Fruit fly (Drosophila melanogaster) whole organism, embryonic: ENCODE results near the gene CG16903.

Experiments
- Asciz ChIP-seq: fragments of 200-800 bp; sonication (Bioruptor generic); optimal IDR thresholded peaks from 2 replicates; lab custom pipeline; 2017; ENCODE audit warnings: missing biosample characterization, mild to moderate bottlenecking, missing genetic modification characterization, missing genetic modification reagents
- BtbVII ChIP-seq: fragments of 200-800 bp; sonication (Bioruptor generic); optimal IDR thresholded peaks from 3 replicates; lab custom pipeline; 2017; ENCODE audit warnings: missing biosample characterization, mild to moderate bottlenecking, missing genetic modification characterization
- CG10267 ChIP-seq: fragments of 200-800 bp; sonication (Bioruptor generic); optimal IDR thresholded peaks from 2 replicates; lab custom pipeline; 2018; ENCODE audit warnings: missing biosample characterization, mild to moderate bottlenecking, missing genetic modification characterization, moderate library complexity
- CG10959 ChIP-seq: fragments of 200-800 bp; sonication (Bioruptor generic); IDR thresholded peaks from 2 replicates; pipeline ENCODE4 v1.3.6; 2022; ENCODE audit warnings: missing biosample characterization, missing genetic modification characterization
- CG12104 ChIP-seq: fragments of 200-800 bp; sonication (Bioruptor generic); optimal IDR thresholded peaks from 3 replicates; lab custom pipeline; 2016; ENCODE audit warnings: missing biosample characterization, missing genetic modification characterization
- CG12299 ChIP-seq: fragments of 200-800 bp; sonication (Bioruptor generic); optimal IDR thresholded peaks from 2 replicates; lab custom pipeline; 2018; ENCODE audit warnings: missing biosample characterization, mild to moderate bottlenecking, missing genetic modification characterization
- CG13287 ChIP-seq: fragments of 200-800 bp; sonication (Bioruptor generic); IDR thresholded peaks from 2 replicates; pipeline ENCODE4 v1.3.6; 2022; ENCODE audit warnings: missing biosample characterization, missing genetic modification characterization; ENCODE audit not compliant: partially characterized antibody
- CG13775 ChIP-seq: fragments of 200-800 bp; sonication (Bioruptor generic); optimal IDR thresholded peaks from 3 replicates; lab custom pipeline; 2017; ENCODE audit warnings: missing biosample characterization, mild to moderate bottlenecking, missing genetic modification characterization
- CG13894 ChIP-seq: fragments of 200-800 bp; sonication (Bioruptor generic); optimal IDR thresholded peaks from 3 replicates; lab custom pipeline; 2018; ENCODE audit warnings: missing biosample characterization, mild to moderate bottlenecking, missing genetic modification characterization, moderate library complexity
- CG15073 ChIP-seq: fragments of 200-800 bp; sonication (Bioruptor generic); optimal IDR thresholded peaks from 2 replicates; lab custom pipeline; 2016; ENCODE audit warnings: missing biosample characterization, missing genetic modification characterization
- CG1529 ChIP-seq: fragments of 200-800 bp; sonication (Bioruptor generic); optimal IDR thresholded peaks from 3 replicates; lab custom pipeline; 2018; ENCODE audit warnings: missing biosample characterization, missing genetic modification characterization
- CG16813 ChIP-seq: fragments of 200-800 bp; sonication (Bioruptor generic); IDR thresholded peaks from 3 replicates; pipeline ENCODE4 v1.3.6; 2022; ENCODE audit warnings: missing biosample characterization, missing genetic modification characterization; ENCODE audit not compliant: partially characterized antibody
- CG17802 ChIP-seq: fragments of 200-800 bp; sonication (Bioruptor generic); optimal IDR thresholded peaks from 2 replicates; lab custom pipeline; 2018; ENCODE audit warnings: missing biosample characterization, mild to moderate bottlenecking, missing genetic modification characterization, moderate library complexity
- CG17829 ChIP-seq: fragments of 200-800 bp; optimal IDR thresholded peaks from 2 replicates; lab custom pipeline; 2019; ENCODE audit warnings: missing biosample characterization, mild to moderate bottlenecking, missing genetic modification characterization, moderate library complexity
- CG3995 ChIP-seq: fragments of 200-800 bp; sonication (Bioruptor generic); optimal IDR thresholded peaks from 3 replicates; lab custom pipeline; 2016; ENCODE audit warnings: missing biosample characterization, missing genetic modification characterization
- CG4707 ChIP-seq: fragments of 200-800 bp; sonication (Bioruptor generic); optimal IDR thresholded peaks from 2 replicates; lab custom pipeline; 2018; ENCODE audit warnings: missing biosample characterization, mild to moderate bottlenecking, missing genetic modification characterization, moderate library complexity
- CG4820 ChIP-seq: fragments of 200-800 bp; sonication (Bioruptor generic); optimal IDR thresholded peaks from 3 replicates; lab custom pipeline; 2016; ENCODE audit warnings: missing biosample characterization, missing genetic modification characterization
- CG6765 ChIP-seq: fragments of 200-800 bp; sonication (Bioruptor generic); optimal IDR thresholded peaks from 3 replicates; lab custom pipeline; 2017; ENCODE audit warnings: missing biosample characterization, mild to moderate bottlenecking, missing genetic modification characterization
- CG6813 ChIP-seq: fragments of 200-800 bp; sonication (Bioruptor generic); optimal IDR thresholded peaks from 2 replicates; lab custom pipeline; 2017; ENCODE audit warnings: missing biosample characterization, missing genetic modification characterization, mild to moderate bottlenecking, moderate library complexity, missing genetic modification reagents
- CG7839 ChIP-seq: fragments of 200-800 bp; sonication (Bioruptor generic); optimal IDR thresholded peaks from 3 replicates; lab custom pipeline; 2018; ENCODE audit warnings: missing biosample characterization, mild to moderate bottlenecking, missing genetic modification characterization, moderate library complexity
- CG9817 ChIP-seq: fragments of 200-800 bp; sonication (Bioruptor generic); optimal IDR thresholded peaks from 2 replicates; lab custom pipeline; 2018; ENCODE audit warnings: missing biosample characterization, mild to moderate bottlenecking, missing genetic modification characterization, moderate library complexity
- ERR ChIP-seq: fragments of 200-800 bp; sonication (Bioruptor generic); optimal IDR thresholded peaks from 2 replicates; lab custom pipeline; 2016; ENCODE audit warnings: missing biosample characterization, missing genetic modification characterization
- Eip74EF ChIP-seq, 2 experiments: fragments of 200-800 bp in 1 of 2; fragments of >200 bp in 1 of 2; sonication (Bioruptor generic) in 1 of 2; optimal IDR thresholded peaks; 2 replicates each; lab custom pipeline; 2017 to 2019; ENCODE audit warnings: missing biosample characterization in 2 of 2, missing genetic modification characterization in 2 of 2, mild to moderate bottlenecking in 1 of 2, moderate library complexity in 1 of 2
- HLH4C ChIP-seq: fragments of 200-800 bp; sonication (Bioruptor generic); IDR thresholded peaks from 3 replicates; pipeline ENCODE4 v1.3.6; 2022; ENCODE audit warnings: missing biosample characterization, missing genetic modification characterization; ENCODE audit not compliant: partially characterized antibody
- Hmr ChIP-seq: fragments of 200-800 bp; sonication (Bioruptor generic); optimal IDR thresholded peaks from 3 replicates; lab custom pipeline; 2017; ENCODE audit warnings: mild to moderate bottlenecking, missing biosample characterization, missing genetic modification reagents, missing genetic modification characterization
- Hr39 ChIP-seq: fragments of >200 bp; optimal IDR thresholded peaks from 2 replicates; lab custom pipeline; 2017
- Hr78 ChIP-seq, 2 experiments: fragments of 200-800 bp in 1 of 2; fragments of >200 bp in 1 of 2; sonication (Bioruptor generic) in 1 of 2; optimal IDR thresholded peaks; 2 replicates each; lab custom pipeline; 2017 to 2019; ENCODE audit warnings: missing biosample characterization in 2 of 2, missing genetic modification characterization in 2 of 2, mild to moderate bottlenecking in 1 of 2, moderate library complexity in 1 of 2
- Kr ChIP-seq: fragments of 200-800 bp; sonication (Bioruptor generic); optimal IDR thresholded peaks from 2 replicates; lab custom pipeline; 2017; ENCODE audit warnings: missing biosample characterization, mild to moderate bottlenecking, missing genetic modification characterization
- Lpt ChIP-seq: fragments of >200 bp; optimal IDR thresholded peaks from 2 replicates; lab custom pipeline; 2018; ENCODE audit warnings: missing biosample characterization, missing genetic modification characterization
- Opbp ChIP-seq: fragments of 200-800 bp; sonication (Bioruptor generic); IDR thresholded peaks from 3 replicates; pipeline ENCODE4 v1.3.6; 2022; ENCODE audit warnings: missing biosample characterization, missing genetic modification characterization; ENCODE audit not compliant: partially characterized antibody
- Ssrp ChIP-seq: fragments of 200-800 bp; sonication (Bioruptor generic); optimal IDR thresholded peaks from 2 replicates; lab custom pipeline; 2018; ENCODE audit warnings: missing biosample characterization, mild to moderate bottlenecking, missing genetic modification characterization, moderate library complexity
- YL-1 ChIP-seq: fragments of 200-800 bp; sonication (Bioruptor generic); optimal IDR thresholded peaks from 3 replicates; lab custom pipeline; 2017; ENCODE audit warnings: missing biosample characterization, mild to moderate bottlenecking, missing genetic modification characterization
- cas ChIP-seq: fragments of 200-800 bp; sonication (Bioruptor generic); IDR thresholded peaks from 2 replicates; pipeline ENCODE4 v1.3.6; 2022; ENCODE audit warnings: missing biosample characterization, missing genetic modification characterization
- crol ChIP-seq: fragments of 200-800 bp; sonication (Bioruptor generic); IDR thresholded peaks from 2 replicates; pipeline ENCODE4 v1.3.6; 2022; ENCODE audit warnings: missing biosample characterization, missing genetic modification characterization
- crp ChIP-seq, 2 experiments: fragments of 200-800 bp; sonication (Bioruptor generic); optimal IDR thresholded peaks; 2 replicates in 1 of 2; 3 replicates in 1 of 2; lab custom pipeline; 2017; ENCODE audit warnings: missing biosample characterization in 2 of 2, missing genetic modification characterization in 2 of 2, mild to moderate bottlenecking in 1 of 2, moderate library complexity in 1 of 2
- cwo ChIP-seq: fragments of 200-800 bp; sonication (Bioruptor generic); optimal IDR thresholded peaks from 3 replicates; lab custom pipeline; 2017; ENCODE audit warnings: missing biosample characterization, missing genetic modification characterization, mild to moderate bottlenecking, moderate library complexity, missing genetic modification reagents
- dimm ChIP-seq: fragments of 200-800 bp; sonication (Bioruptor generic); IDR thresholded peaks from 2 replicates; pipeline ENCODE4 v1.3.6; 2022; ENCODE audit warnings: missing biosample characterization, missing genetic modification characterization
- en ChIP-seq: fragments of 200-800 bp; sonication (Bioruptor generic); optimal IDR thresholded peaks from 2 replicates; lab custom pipeline; 2016; ENCODE audit warnings: missing biosample characterization, missing genetic modification characterization
- fd102C ChIP-seq: fragments of 200-800 bp; sonication (Bioruptor generic); optimal IDR thresholded peaks from 2 replicates; lab custom pipeline; 2018; ENCODE audit warnings: missing biosample characterization, mild to moderate bottlenecking, missing genetic modification characterization, moderate library complexity
- fru ChIP-seq: fragments of >200 bp; optimal IDR thresholded peaks from 2 replicates; lab custom pipeline; 2017
- gcm2 ChIP-seq: fragments of 200-800 bp; sonication (Bioruptor generic); optimal IDR thresholded peaks from 2 replicates; lab custom pipeline; 2016; ENCODE audit warnings: missing biosample characterization, missing genetic modification characterization
- h ChIP-seq: fragments of >200 bp; optimal IDR thresholded peaks from 2 replicates; lab custom pipeline; 2017
- luna ChIP-seq: fragments of 200-800 bp; sonication (Bioruptor generic); optimal IDR thresholded peaks from 2 replicates; lab custom pipeline; 2016; ENCODE audit warnings: missing biosample characterization, missing genetic modification characterization
- mam ChIP-seq: fragments of 200-800 bp; sonication (Bioruptor generic); optimal IDR thresholded peaks from 3 replicates; lab custom pipeline; 2016; ENCODE audit warnings: missing biosample characterization, missing genetic modification characterization
- mirr ChIP-seq: fragments of 200-800 bp; sonication (Bioruptor generic); optimal IDR thresholded peaks from 3 replicates; lab custom pipeline; 2018; ENCODE audit warnings: missing biosample characterization, mild to moderate bottlenecking, missing genetic modification characterization
- mld ChIP-seq: fragments of 200-800 bp; sonication (Bioruptor generic); IDR thresholded peaks from 3 replicates; pipeline ENCODE4 v1.3.6; 2022; ENCODE audit warnings: missing biosample characterization, missing genetic modification characterization; ENCODE audit not compliant: partially characterized antibody
- nau ChIP-seq: fragments of 200-800 bp; sonication (Bioruptor generic); optimal IDR thresholded peaks from 3 replicates; lab custom pipeline; 2017; ENCODE audit warnings: missing biosample characterization, mild to moderate bottlenecking, missing genetic modification characterization, missing genetic modification reagents
- otp ChIP-seq: fragments of 200-800 bp; sonication (Bioruptor generic); IDR thresholded peaks from 3 replicates; pipeline ENCODE4, ENCODE4 v1.3.6; 2022; ENCODE audit warnings: missing biosample characterization, missing genetic modification characterization
- sqz ChIP-seq: fragments of 200-800 bp; sonication (Bioruptor generic); optimal IDR thresholded peaks from 3 replicates; lab custom pipeline; 2018; ENCODE audit warnings: missing biosample characterization, mild to moderate bottlenecking, missing genetic modification characterization
- wdn ChIP-seq: fragments of 200-800 bp; sonication (Bioruptor generic); IDR thresholded peaks from 2 replicates; pipeline ENCODE4 v1.3.6; 2022; ENCODE audit warnings: missing biosample characterization, missing genetic modification characterization

Gene CG16903

DNA sequence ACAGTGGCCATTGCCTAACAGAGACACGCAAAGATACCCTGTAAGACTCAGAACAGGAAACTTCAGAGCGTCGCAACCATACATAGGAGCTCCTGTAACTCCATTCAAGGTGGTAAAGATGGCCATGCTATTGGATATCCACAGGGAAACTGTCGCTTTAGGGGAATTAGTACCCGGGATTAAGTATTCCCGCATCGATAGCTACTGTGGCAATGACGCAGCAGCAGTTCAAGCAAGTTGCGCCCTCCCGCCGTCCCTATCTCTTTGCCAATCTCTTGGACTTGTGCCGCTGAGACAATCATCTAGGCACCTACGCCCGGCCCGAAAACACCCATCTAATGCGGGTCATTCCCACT is 9.5 kb downstream of the CG16903 start (continued):
- TF ChIP-seq CG13287 (GFP tag; lab: Robert Waterston, UW) (0 out of 2 replicates have a peak, but pooled peaks have one; percentile 3), CG15073 (GFP tag; lab: Kevin White, UChicago) (no peak), CG16813 (no peak), Hmr (GFP tag; lab: Kevin White, UChicago) (peak; percentile 65), CG12299 (tag; lab: Kevin White, UChicago) (no peak), CG4820 (GFP tag; lab: Kevin White, UChicago) (peak; percentile 37), gcm2 (peak; percentile 26), fru (lab: Kevin White, UChicago) (no peak), cas (GFP tag; lab: Robert Waterston, UW) (0 out of 2 replicates have a peak, but pooled peaks have one; percentile 53), mld (GFP tag; lab: Robert Waterston, UW) (no peak), sqz (GFP tag; lab: Kevin White, UChicago) (no peak), mirr (GFP tag; lab: Kevin White, UChicago) (peak; percentile 32), CG3995 (GFP tag; lab: Kevin White, UChicago) (peak; percentile 44), Opbp (no peak), Hr39 (no peak), dimm (GFP tag; lab: Robert Waterston, UW) (0 out of 2 replicates have a peak, but pooled peaks have one; percentile 23), CG6765 (GFP tag; lab: Kevin White, UChicago) (no peak), CG17829 (tag; lab: Kevin White, UChicago) (peak; percentile 34), CG13775 (peak; percentile 26), CG9817 (tag; lab: Kevin White, UChicago) (peak; percentile 64), luna (GFP tag; lab: Kevin White, UChicago) (peak; percentile 20), CG17802 (no peak), fd102C (no peak), h (lab: Kevin White, UChicago) (no peak), BtbVII (GFP tag; lab: Kevin White, UChicago) (peak; percentile 59), crp (GFP tag; optimal IDR thresholded peaks at IDR 0.05; lab: Kevin White, UChicago) (no peak), nau (no peak), CG1529 (GFP tag; lab: Kevin White, UChicago) (no peak), Ssrp (peak; percentile 19), ERR (GFP tag; lab: Kevin White, UChicago) (peak; percentile 9), YL-1 (no peak), Lpt (no peak), CG10959 (GFP tag; lab: Robert Waterston, UW) (0 out of 2 replicates have a peak, but pooled peaks have one; percentile 13), HLH4C (no peak), Asciz (GFP tag; lab: Kevin White, UChicago) (no peak), Hr78 (GFP tag; optimal IDR thresholded peaks at IDR 0.05; lab: Kevin White, UChicago) (peak in 1 of 2 experiments; percentile 24), CG7839 (tag; lab: Kevin White, UChicago) (peak; percentile 71), CG6813 (no peak), Kr (GFP tag; lab: Kevin White, UChicago) (no peak), en (GFP tag; lab: Kevin White, UChicago) (peak; percentile 6), CG4707 (GFP tag; lab: Kevin White, UChicago) (no peak), CG10267 (tag; lab: Kevin White, UChicago) (peak; percentile 15), CG13894 (tag; lab: Kevin White, UChicago) (peak; percentile 40), CG12104 (GFP tag; lab: Kevin White, UChicago) (peak; percentile 9), cwo (GFP tag; lab: Kevin White, UChicago) (peak; percentile 65), Eip74EF (GFP tag; optimal IDR thresholded peaks at IDR 0.05; lab: Kevin White, UChicago) (peak in 1 of 2 experiments; percentile 6), mam (GFP tag; lab: Kevin White, UChicago) (peak; percentile 74), wdn (GFP tag; lab: Robert Waterston, UW) (peak; percentile 65), crol (GFP tag; lab: Robert Waterston, UW) (peak; percentile 28; the same call in 1 of the 2 replicates), otp (GFP tag; lab: Robert Waterston, UW) (0 out of 3 replicates have a peak, but pooled peaks have one; percentile 52)
